Worm (Caenorhabditis elegans) whole organism, L1 larva: ENCODE results near the gene plpr-1.
A peak's percentile ranks its signal among the peaks of the same experiment; 100 is the strongest.

ENCODE experiments used
- ama-1 ChIP-seq: fragments of 150-350 bp; optimal IDR thresholded peaks from 2 replicates; lab custom pipeline; 2014
- blmp-1 ChIP-seq: fragments of 150-350 bp; optimal IDR thresholded peaks from 2 replicates; lab custom pipeline; 2014; ENCODE audit warnings: missing biosample characterization, missing genetic modification characterization
- ceh-88 ChIP-seq: fragments of 200-800 bp; sonication (Bioruptor generic); IDR thresholded peaks from 2 replicates; pipeline ENCODE4 v1.3.6; 2022; ENCODE audit warnings: missing genetic modification characterization, missing compliant biosample characterization
- dpl-1 ChIP-seq, 3 experiments: fragments of 150-350 bp in 2 of 3; sonication (generic microtip) in 1 of 3; optimal IDR thresholded peaks; 2 replicates each; lab custom pipeline; 2014 to 2017; ENCODE audit warnings: missing biosample characterization in 3 of 3, missing genetic modification characterization in 3 of 3, missing genetic modification reagents in 3 of 3
- dsc-1 ChIP-seq: sonication (generic microtip); optimal IDR thresholded peaks from 2 replicates; lab custom pipeline; 2016; ENCODE audit warnings: mild to moderate bottlenecking, missing genetic modification characterization, missing compliant biosample characterization
- efl-1 ChIP-seq, 4 experiments: fragments of 150-350 bp; optimal IDR thresholded peaks in 3 of 4; peaks in 1 of 4; 1 replicate in 1 of 4; 2 replicates in 3 of 4; lab custom pipeline; 2014; ENCODE audit warnings: missing biosample characterization in 2 of 4, missing genetic modification characterization in 2 of 4, missing genetic modification reagents in 2 of 4
- efl-3 ChIP-seq: fragments of 200-800 bp; sonication (Bioruptor generic); optimal IDR thresholded peaks from 2 replicates; lab custom pipeline; 2018; ENCODE audit warnings: mild to moderate bottlenecking, missing genetic modification characterization, missing compliant biosample characterization
- elt-3 ChIP-seq, 6 experiments: fragments of 150-350 bp in 1 of 6; sonication (generic microtip); optimal IDR thresholded peaks; 2 replicates each; lab custom pipeline; 2017 to 2018; ENCODE audit warnings: missing biosample characterization in 6 of 6, missing genetic modification characterization in 6 of 6, inconsistent platforms in 1 of 6
- ets-5 ChIP-seq: fragments of 200-800 bp; sonication (Bioruptor generic); IDR thresholded peaks from 2 replicates; pipeline ENCODE4 v1.3.6; 2022; ENCODE audit warnings: missing genetic modification characterization, missing compliant biosample characterization
- fkh-8 ChIP-seq: sonication (generic microtip); optimal IDR thresholded peaks from 2 replicates; lab custom pipeline; 2016; ENCODE audit warnings: mild to moderate bottlenecking, missing genetic modification characterization, missing compliant biosample characterization
- fos-1 ChIP-seq: fragments of 150-350 bp; optimal IDR thresholded peaks from 2 replicates; lab custom pipeline; 2014; ENCODE audit warnings: missing biosample characterization, missing genetic modification characterization
- jun-1 ChIP-seq: fragments of 150-350 bp; optimal IDR thresholded peaks from 2 replicates; lab custom pipeline; 2014; ENCODE audit warnings: missing biosample characterization, missing genetic modification reagents, missing genetic modification characterization
- lin-14 ChIP-seq: fragments of 200-800 bp; sonication (Bioruptor generic); optimal IDR thresholded peaks from 2 replicates; lab custom pipeline; 2018; ENCODE audit warnings: mild to moderate bottlenecking, missing genetic modification characterization, moderate library complexity, missing compliant biosample characterization
- nhr-11 ChIP-seq: fragments of 150-350 bp; optimal IDR thresholded peaks from 2 replicates; lab custom pipeline; 2014; ENCODE audit warnings: missing biosample characterization, missing genetic modification characterization
- nhr-20 ChIP-seq: sonication (generic microtip); optimal IDR thresholded peaks from 2 replicates; lab custom pipeline; 2016; ENCODE audit warnings: mild to moderate bottlenecking, missing genetic modification characterization, missing compliant biosample characterization
- nhr-28 ChIP-seq: fragments of 150-350 bp; optimal IDR thresholded peaks from 2 replicates; lab custom pipeline; 2014; ENCODE audit warnings: missing biosample characterization, missing genetic modification characterization
- nhr-47 ChIP-seq: sonication (generic microtip); optimal IDR thresholded peaks from 2 replicates; lab custom pipeline; 2016; ENCODE audit warnings: mild to moderate bottlenecking, missing genetic modification characterization, moderate library complexity, missing compliant biosample characterization
- nhr-71 ChIP-seq: sonication (generic microtip); optimal IDR thresholded peaks from 2 replicates; lab custom pipeline; 2016; ENCODE audit warnings: mild to moderate bottlenecking, missing genetic modification characterization, moderate library complexity, missing compliant biosample characterization
- nhr-77 ChIP-seq: fragments of 150-350 bp; optimal IDR thresholded peaks from 2 replicates; lab custom pipeline; 2014; ENCODE audit warnings: missing biosample characterization, missing genetic modification characterization
- nhr-85 ChIP-seq: sonication (generic microtip); peaks from one replicate; lab custom pipeline; 2016; ENCODE audit warnings: missing genetic modification characterization, inconsistent platforms, missing compliant biosample characterization
- pag-3 ChIP-seq: sonication (generic microtip); optimal IDR thresholded peaks from 2 replicates; lab custom pipeline; 2017; ENCODE audit warnings: missing genetic modification characterization, mild to moderate bottlenecking, missing compliant biosample characterization, antibody characterized with exemption, borderline replicate concordance; ENCODE audit not compliant: insufficient read depth
- rnt-1 ChIP-seq: sonication (generic microtip); optimal IDR thresholded peaks from 2 replicates; lab custom pipeline; 2016; ENCODE audit warnings: mild to moderate bottlenecking, missing genetic modification characterization, moderate library complexity, missing compliant biosample characterization
- skn-1 ChIP-seq: fragments of 150-350 bp; optimal IDR thresholded peaks from 2 replicates; lab custom pipeline; 2014; ENCODE audit warnings: missing biosample characterization, missing genetic modification characterization
- snpc-4 ChIP-seq: fragments of 150-350 bp; optimal IDR thresholded peaks from 2 replicates; lab custom pipeline; 2014; ENCODE audit warnings: missing biosample characterization, missing genetic modification characterization
- sup-37 ChIP-seq: fragments of 200-800 bp; sonication (Bioruptor generic); optimal IDR thresholded peaks from 2 replicates; lab custom pipeline; 2018; ENCODE audit warnings: mild to moderate bottlenecking, missing genetic modification characterization, missing compliant biosample characterization
- swsn-7 ChIP-seq: sonication (generic microtip); optimal IDR thresholded peaks from 2 replicates; lab custom pipeline; 2016; ENCODE audit warnings: missing genetic modification characterization, missing compliant biosample characterization
- unc-130 ChIP-seq: fragments of 150-350 bp; optimal IDR thresholded peaks from 2 replicates; lab custom pipeline; 2017; ENCODE audit warnings: missing biosample characterization, missing genetic modification characterization, inconsistent platforms
- unc-30 ChIP-seq: sonication (generic microtip); optimal IDR thresholded peaks from 2 replicates; lab custom pipeline; 2017; ENCODE audit warnings: missing biosample characterization, missing genetic modification characterization
- unc-86 ChIP-seq: sonication (generic microtip); optimal IDR thresholded peaks from 2 replicates; lab custom pipeline; 2016; ENCODE audit warnings: missing genetic modification characterization, missing compliant biosample characterization
- vab-15 ChIP-seq: sonication (generic microtip); optimal IDR thresholded peaks from 2 replicates; lab custom pipeline; 2017; ENCODE audit warnings: missing genotype, mild to moderate bottlenecking, missing genetic modification characterization, missing compliant biosample characterization
- zip-4 ChIP-seq: fragments of 200-800 bp; sonication (Bioruptor generic); optimal IDR thresholded peaks from 2 replicates; lab custom pipeline; 2018; ENCODE audit warnings: mild to moderate bottlenecking, missing genetic modification characterization, moderate library complexity, missing compliant biosample characterization
- ztf-11 ChIP-seq, 2 experiments: sonication (generic microtip); optimal IDR thresholded peaks; 2 replicates each; lab custom pipeline; 2016 to 2017; ENCODE audit warnings: missing genetic modification characterization in 2 of 2, missing biosample characterization in 1 of 2, missing compliant biosample characterization in 1 of 2

plpr-1 gene

ce11 chrII:11185728-11186127 is 36.4 kb upstream of the plpr-1 start, which contains the start of gene sfxn-1.2:
Gene sfxn-1.2 (plus strand): TSS chrII:11186028.
- no peak for TF ChIP-seq dsc-1 (tag; lab: Kevin White, UChicago)
- TF ChIP-seq nhr-47 (tag; lab: Kevin White, UChicago): no peak
- TF ChIP-seq vab-15: no peak
- no peak for TF ChIP-seq zip-4 (GFP tag; lab: Kevin White, UChicago)
- TF ChIP-seq nhr-71 (tag; lab: Kevin White, UChicago): no peak
- TF ChIP-seq efl-3: no peak
- no peak for TF ChIP-seq nhr-77 (tag; lab: Kevin White, UChicago)
- no peak for TF ChIP-seq nhr-28
- TF ChIP-seq sup-37 (GFP tag; lab: Kevin White, UChicago): no peak
- TF ChIP-seq nhr-11 (tag; lab: Kevin White, UChicago): no peak
- no peak for TF ChIP-seq swsn-7
- no peak for TF ChIP-seq nhr-20 (tag; lab: Kevin White, UChicago)
- TF ChIP-seq dpl-1 (GFP tag; optimal IDR thresholded peaks at IDR 0.05; lab: Kevin White, UChicago): no peak
- TF ChIP-seq jun-1 (tag; lab: Kevin White, UChicago): no peak
- TF ChIP-seq fos-1 (tag; lab: Kevin White, UChicago): no peak
- TF ChIP-seq ztf-11 (tag; optimal IDR thresholded peaks at IDR 0.05; lab: Kevin White, UChicago): no peak
- no peak for TF ChIP-seq unc-30
- no peak for TF ChIP-seq ama-1 (lab: Kevin White, UChicago)
- no peak for TF ChIP-seq skn-1

ce11 chrII:11188026-11188425 is 34.1 kb upstream of the plpr-1 start, which contains the start of gene F37H8.5:
Gene F37H8.5 (plus strand): TSS chrII:11188206.
- TF ChIP-seq ceh-88 (GFP tag; lab: Robert Waterston, UW) (no peak), unc-130 (tag; lab: Kevin White, UChicago) (peak; percentile 2), ama-1 (lab: Kevin White, UChicago) (no peak), nhr-71 (tag; lab: Kevin White, UChicago) (peak; percentile 46), rnt-1 (peak; percentile 59), lin-14 (peak; percentile 7), efl-1 (optimal IDR thresholded peaks at IDR 0.05; lab: Kevin White, UChicago) (no peak), efl-1 (GFP tag; optimal IDR thresholded peaks at IDR 0.05 in 1 of 2; lab: Kevin White, UChicago) (peak in 1 of 2 experiments; percentile 19)

ce11 chrII:11192488-11192887 is 29.6 kb upstream of the plpr-1 start:
- peak; percentile 14 for TF ChIP-seq lin-14
- TF ChIP-seq dsc-1 (tag; lab: Kevin White, UChicago): no peak
- no peak for TF ChIP-seq efl-1 (optimal IDR thresholded peaks at IDR 0.05; lab: Kevin White, UChicago)
- peak in 1 of 2 experiments; percentile 58 for TF ChIP-seq efl-1 (GFP tag; optimal IDR thresholded peaks at IDR 0.05 in 1 of 2; lab: Kevin White, UChicago)
- TF ChIP-seq nhr-85 (tag; lab: Kevin White, UChicago): peak; percentile 71
- no peak for TF ChIP-seq fkh-8 (tag; lab: Kevin White, UChicago)

ce11 chrII:11193523-11193922 is 28.6 kb upstream of the plpr-1 start:
- TF ChIP-seq snpc-4 (no peak), ets-5 (GFP tag; lab: Robert Waterston, UW) (no peak), unc-86 (tag; lab: Kevin White, UChicago) (no peak), efl-1 (optimal IDR thresholded peaks at IDR 0.05; lab: Kevin White, UChicago) (no peak), efl-1 (GFP tag; optimal IDR thresholded peaks at IDR 0.05 in 1 of 2; lab: Kevin White, UChicago) (peak in 1 of 2 experiments; percentile 77), blmp-1 (tag; lab: Kevin White, UChicago) (peak; percentile 74), dsc-1 (tag; lab: Kevin White, UChicago) (no peak), elt-3 (tag; optimal IDR thresholded peaks at IDR 0.05; lab: Kevin White, UChicago) (peak in 1 of 6 experiments; percentile 59), dpl-1 (GFP tag; optimal IDR thresholded peaks at IDR 0.05; lab: Kevin White, UChicago) (no peak)
- TF ChIP-seq, all 84 proteins: peak for 3

- TF ChIP-seq blmp-1 (tag; lab: Kevin White, UChicago): peak; percentile 61
- peak; percentile 20 for TF ChIP-seq lin-14
- TF ChIP-seq unc-86 (tag; lab: Kevin White, UChicago): no peak
- peak; percentile 11 for TF ChIP-seq pag-3 (tag; lab: Kevin White, UChicago)
Measured at ce11 chrII:11200234-11200755, 21.8 kb upstream of the plpr-1 start.
